Worm (Caenorhabditis elegans): ENCODE results near the gene Y94H6A.5.

The Y94H6A.5 gene

ce11 chrIV:2658733-2659132, 45.0 kb downstream of the Y94H6A.5 start (continued):
- TF ChIP-seq pha-4 (tag; optimal IDR thresholded peaks at IDR 0.05) (no peak), let-526 (GFP tag; IDR thresholded peaks at IDR 0.05) (no peak), snpc-1.1 (tag; optimal IDR thresholded peaks at IDR 0.05; ENCODE audit: insufficient read depth) (peak; percentile 23), F49E8.2 (tag; optimal IDR thresholded peaks at IDR 0.05; ENCODE audit: insufficient read depth) (peak; percentile 4), ccch-3 (GFP tag; optimal IDR thresholded peaks at IDR 0.05) (no peak), ama-1 (optimal IDR thresholded peaks at IDR 0.05) (no peak), ama-1 (GFP tag; optimal IDR thresholded peaks at IDR 0.05) (peak in 1 of 2 experiments; percentile 49), ceh-79 (tag; optimal IDR thresholded peaks at IDR 0.05) (peak; percentile 49), xnd-1 (tag; optimal IDR thresholded peaks at IDR 0.05) (peak; percentile 7), lsl-1 (GFP tag; optimal IDR thresholded peaks at IDR 0.05) (peak; percentile 33), F57A8.1 (GFP tag; optimal IDR thresholded peaks at IDR 0.05) (no peak), Y53F4B.3 (GFP tag; IDR thresholded peaks at IDR 0.05) (no peak), sdz-38 (tag; optimal IDR thresholded peaks at IDR 0.05) (no peak), madf-8 (GFP tag; conservative IDR thresholded peaks at IDR 0.05) (no peak), zim-3 (tag; optimal IDR thresholded peaks at IDR 0.05) (no peak), mcd-1 (GFP tag; IDR thresholded peaks at IDR 0.05) (no peak)

- TF ChIP-seq B0035.1 (tag; optimal IDR thresholded peaks at IDR 0.05) (no peak), ccch-3 (GFP tag; optimal IDR thresholded peaks at IDR 0.05) (no peak), nhr-80 (tag; optimal IDR thresholded peaks at IDR 0.05) (no peak), Y53G8AR.9 (GFP tag; conservative IDR thresholded peaks at IDR 0.05) (0 out of 2 replicates have a peak, but pooled peaks have one; percentile 22), dox-1 (GFP tag; IDR thresholded peaks at IDR 0.05) (no peak), F39B2.1 (GFP tag; IDR thresholded peaks at IDR 0.05) (no peak), lin-40 (tag; optimal IDR thresholded peaks at IDR 0.05) (no peak), T07F8.4 (tag; optimal IDR thresholded peaks at IDR 0.05) (peak; percentile 61), sptf-2 (GFP tag; optimal IDR thresholded peaks at IDR 0.05) (peak; percentile 42), ets-4 (GFP tag; optimal IDR thresholded peaks at IDR 0.05) (no peak), K11D2.4 (GFP tag; IDR thresholded peaks at IDR 0.05) (no peak), him-1 (tag; optimal IDR thresholded peaks at IDR 0.05) (no peak), tlf-1 (GFP tag; optimal IDR thresholded peaks at IDR 0.05) (no peak), pbrm-1 (GFP tag; IDR thresholded peaks at IDR 0.05) (0 out of 2 replicates have a peak, but pooled peaks have one; percentile 43), F52B5.7 (tag; optimal IDR thresholded peaks at IDR 0.05) (no peak), Y79H2A.3 (GFP tag; conservative IDR thresholded peaks at IDR 0.05) (0 out of 2 replicates have a peak, but pooled peaks have one; percentile 11), nfyb-1 (GFP tag; IDR thresholded peaks at IDR 0.05) (peak; percentile 79), ceh-58 (GFP tag; IDR thresholded peaks at IDR 0.05) (0 out of 2 replicates have a peak, but pooled peaks have one; percentile 83), tbx-9 (tag; optimal IDR thresholded peaks at IDR 0.05; ENCODE audit: borderline replicate concordance) (no peak), hlh-12 (tag; optimal IDR thresholded peaks at IDR 0.05) (no peak), bed-1 (GFP tag; IDR thresholded peaks at IDR 0.05) (0 out of 2 replicates have a peak, but pooled peaks have one; percentile 26), ztf-25 (GFP tag; IDR thresholded peaks at IDR 0.05) (peak; percentile 92), ztf-28 (GFP tag; IDR thresholded peaks at IDR 0.05) (no peak), F10E7.11 (tag; optimal IDR thresholded peaks at IDR 0.05) (no peak), fkh-3 (tag; optimal IDR thresholded peaks at IDR 0.05) (peak; percentile 9), lin-54 (GFP tag; optimal IDR thresholded peaks at IDR 0.05) (peak; percentile 52), snpc-3.4 (tag; optimal IDR thresholded peaks at IDR 0.05) (peak; percentile 13), nhr-90 (tag; optimal IDR thresholded peaks at IDR 0.05) (peak; percentile 83), mes-4 (tag; optimal IDR thresholded peaks at IDR 0.05) (peak; percentile 16), repo-1 (tag; optimal IDR thresholded peaks at IDR 0.05) (peak; percentile 37), ztf-22 (GFP tag; optimal IDR thresholded peaks at IDR 0.05) (no peak), let-526 (GFP tag; IDR thresholded peaks at IDR 0.05) (no peak), lag-1 (GFP tag; IDR thresholded peaks at IDR 0.05) (no peak), ceh-91 (GFP tag; IDR thresholded peaks at IDR 0.05) (no peak), chd-7 (tag; optimal IDR thresholded peaks at IDR 0.05) (peak; percentile 46)
Observed at ce11 chrIV:2657307-2657706, 46.5 kb downstream of the Y94H6A.5 start.

All from whole organism, young adult.